Worm (Caenorhabditis elegans) whole organism, late embryonic: ENCODE data around the gene C35A5.4.

Experiments used
- K02D7.2 ChIP-seq: sonication (generic microtip); optimal IDR thresholded peaks from 2 replicates; lab custom pipeline; 2017; ENCODE audit warnings: mild to moderate bottlenecking, missing genetic modification characterization, missing compliant biosample characterization
- ama-1 ChIP-seq: fragments of 150-350 bp; optimal IDR thresholded peaks from 2 replicates; lab custom pipeline; 2014
- ceh-18 ChIP-seq: sonication (generic microtip); optimal IDR thresholded peaks from 2 replicates; lab custom pipeline; 2016; ENCODE audit warnings: missing genetic modification characterization, missing compliant biosample characterization
- fkh-6 ChIP-seq: sonication (generic microtip); optimal IDR thresholded peaks from 2 replicates; lab custom pipeline; 2016; ENCODE audit warnings: missing genetic modification characterization, missing compliant biosample characterization
- hlh-15 ChIP-seq: sonication (generic microtip); optimal IDR thresholded peaks from 2 replicates; lab custom pipeline; 2016; ENCODE audit warnings: missing genetic modification characterization, missing compliant biosample characterization
- pax-1 ChIP-seq: fragments of 150-350 bp; optimal IDR thresholded peaks from 2 replicates; lab custom pipeline; 2014; ENCODE audit warnings: missing biosample characterization, missing genetic modification characterization
- pha-4 ChIP-seq: fragments of 150-350 bp; optimal IDR thresholded peaks from 2 replicates; lab custom pipeline; 2018; ENCODE audit warnings: missing biosample characterization, missing genetic modification reagents, missing genetic modification characterization
- sox-4 ChIP-seq: sonication (generic microtip); optimal IDR thresholded peaks from 2 replicates; lab custom pipeline; 2017; ENCODE audit warnings: mild to moderate bottlenecking, missing genetic modification characterization, inconsistent platforms, missing compliant biosample characterization
- syd-9 ChIP-seq: sonication (generic microtip); optimal IDR thresholded peaks from 2 replicates; lab custom pipeline; 2016; ENCODE audit warnings: mild to moderate bottlenecking, missing genetic modification characterization, moderate library complexity, missing compliant biosample characterization
- unc-55 ChIP-seq: sonication (generic microtip); optimal IDR thresholded peaks from 2 replicates; lab custom pipeline; 2017; ENCODE audit warnings: missing biosample characterization, missing genetic modification reagents, missing genetic modification characterization

- TF ChIP-seq ama-1 (lab: Kevin White, UChicago) (no peak), ceh-18 (tag; lab: Kevin White, UChicago) (no peak), sox-4 (no peak), syd-9 (no peak), fkh-6 (tag; lab: Kevin White, UChicago) (no peak), pha-4 (no peak), K02D7.2 (no peak), hlh-15 (no peak), pax-1 (tag; lab: Kevin White, UChicago) (no peak), unc-55 (no peak)
These were observed 6.2 kb downstream of the C35A5.4 start, which contains the start of gene C35A5.11 for ce11 chrV:10503011-10503410.
